Worm (Caenorhabditis elegans): ENCODE measurements around the gene mcp-1.

DNA sequence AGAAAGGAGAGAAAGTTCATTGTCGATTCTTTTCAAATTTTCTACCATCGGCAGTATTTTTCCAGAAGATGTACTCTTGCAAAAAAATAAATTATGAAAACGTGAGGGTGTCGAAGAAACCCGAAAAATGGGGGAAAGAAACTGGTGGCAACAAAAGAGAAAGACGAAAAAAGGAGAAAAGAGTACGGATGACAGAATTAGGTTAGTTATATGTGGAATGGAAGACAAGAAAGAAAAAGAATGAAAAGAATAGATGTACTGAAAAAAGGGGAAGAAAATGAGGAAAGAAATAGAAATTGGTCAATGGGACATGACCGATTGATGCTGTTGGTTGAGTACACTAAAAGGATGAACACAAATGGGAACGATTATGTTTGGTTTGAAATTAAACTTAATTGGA, 6.0 kb upstream of the mcp-1 start:
- no peak for TF ChIP-seq snpc-4 (tag; optimal IDR thresholded peaks at IDR 0.05)
- TF ChIP-seq pha-4 (tag; optimal IDR thresholded peaks at IDR 0.05), result no peak
- no peak for TF ChIP-seq nhr-28 (tag; optimal IDR thresholded peaks at IDR 0.05)
- peak; percentile 69 for TF ChIP-seq ces-1 (GFP tag; optimal IDR thresholded peaks at IDR 0.05)
- TF ChIP-seq hlh-1 (tag; optimal IDR thresholded peaks at IDR 0.05), result no peak
- TF ChIP-seq unc-62 (GFP tag; optimal IDR thresholded peaks at IDR 0.05), result no peak
- TF ChIP-seq ztf-11 (tag; optimal IDR thresholded peaks at IDR 0.05), result no peak
